Fruit fly (Drosophila melanogaster) whole organism, adult: ENCODE data around the gene CG13313.

Experiments
- CG11617 ChIP-seq: fragments of 200-800 bp; sonication (Bioruptor generic); optimal IDR thresholded peaks from 2 replicates; lab custom pipeline; 2017; ENCODE audit warnings: mild to moderate bottlenecking, missing biosample characterization, missing genetic modification reagents, missing genetic modification characterization
- CG1620 ChIP-seq: fragments of 200-800 bp; sonication (Bioruptor generic); optimal IDR thresholded peaks from 2 replicates; lab custom pipeline; 2016; ENCODE audit warnings: missing biosample characterization, missing genetic modification characterization
- CG5204 ChIP-seq: fragments of 200-800 bp; sonication (Bioruptor generic); optimal IDR thresholded peaks from 2 replicates; lab custom pipeline; 2016; ENCODE audit warnings: missing biosample characterization, missing genetic modification characterization
- Clk ChIP-seq: fragments of 200-800 bp; sonication (Bioruptor generic); optimal IDR thresholded peaks from 2 replicates; lab custom pipeline; 2017; ENCODE audit warnings: missing biosample characterization, missing genetic modification characterization
- Crg-1 ChIP-seq: fragments of 200-800 bp; sonication (Bioruptor generic); optimal IDR thresholded peaks from 2 replicates; lab custom pipeline; 2016; ENCODE audit warnings: missing biosample characterization, missing genetic modification characterization
- Hr96 ChIP-seq: fragments of 200-800 bp; sonication (Bioruptor generic); optimal IDR thresholded peaks from 2 replicates; lab custom pipeline; 2016; ENCODE audit warnings: missing biosample characterization, missing genetic modification characterization
- Mnt ChIP-seq: fragments of 200-800 bp; sonication (Bioruptor generic); optimal IDR thresholded peaks from 2 replicates; lab custom pipeline; 2016; ENCODE audit warnings: missing biosample characterization, mild to moderate bottlenecking, missing genetic modification characterization
- bab1 ChIP-seq: fragments of 200-800 bp; sonication (Bioruptor generic); optimal IDR thresholded peaks from 3 replicates; lab custom pipeline; 2019; ENCODE audit warnings: missing biosample characterization, mild to moderate bottlenecking, missing genetic modification characterization, moderate library complexity
- kay ChIP-seq: fragments of 200-800 bp; sonication (Bioruptor generic); peaks from one replicate; lab custom pipeline; 2016; ENCODE audit warnings: missing biosample characterization, missing genetic modification characterization, borderline replicate concordance
- toe ChIP-seq: fragments of 200-800 bp; sonication (Bioruptor generic); optimal IDR thresholded peaks from 2 replicates; lab custom pipeline; 2016; ENCODE audit warnings: missing biosample characterization, missing genetic modification characterization

DNA sequence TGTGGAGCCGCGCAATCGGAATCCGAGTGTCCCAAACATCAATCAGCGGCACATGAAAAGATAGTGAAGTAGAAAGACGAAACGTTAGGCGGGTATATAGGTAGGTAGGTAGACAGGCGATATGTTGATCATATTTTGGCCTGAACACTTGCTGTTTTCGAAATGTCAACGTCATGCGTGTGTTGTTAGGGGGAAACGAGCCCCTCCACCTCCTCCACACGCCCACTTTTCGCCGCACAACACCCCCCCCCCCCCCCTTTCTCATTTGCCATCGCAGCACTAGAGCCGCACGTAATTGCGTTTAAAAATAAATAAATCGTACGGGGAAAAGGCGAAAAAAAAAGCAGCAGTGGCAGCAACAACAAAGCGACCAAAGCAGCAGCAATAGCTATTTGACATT is 8.8 kb upstream of the CG13313 start:
- TF ChIP-seq Crg-1 (no peak), CG1620 (GFP tag; lab: Kevin White, UChicago) (no peak), CG5204 (GFP tag; lab: Kevin White, UChicago) (no peak), bab1 (GFP tag; lab: Kevin White, UChicago) (no peak), Mnt (no peak), kay (GFP tag; lab: Kevin White, UChicago) (no peak), CG11617 (GFP tag; lab: Kevin White, UChicago) (no peak), Clk (no peak), Hr96 (GFP tag; lab: Kevin White, UChicago) (no peak), toe (no peak)
